Fruit fly (Drosophila melanogaster): Measurements from ENCODE around the gene Odj.

The Odj gene

dm6 chr3R:17781371-17781770 is 27.7 kb downstream of the Odj start (continued):
- peak; percentile 92 for TF ChIP-seq al (GFP tag; IDR thresholded peaks at IDR 0.05)
- no peak for TF ChIP-seq hbn (GFP tag; IDR thresholded peaks at IDR 0.05; ENCODE audit: partially characterized antibody)
- peak; percentile 57 for TF ChIP-seq ems (GFP tag; optimal IDR thresholded peaks at IDR 0.05)
- TF ChIP-seq exex (tag; optimal IDR thresholded peaks at IDR 0.05): peak; percentile 24
- peak; percentile 53 for TF ChIP-seq CG1233 (GFP tag; optimal IDR thresholded peaks at IDR 0.05)
- TF ChIP-seq CG10462 (GFP tag; optimal IDR thresholded peaks at IDR 0.05): peak; percentile 55
- no peak for TF ChIP-seq HLH4C (GFP tag; IDR thresholded peaks at IDR 0.05; ENCODE audit: partially characterized antibody)
- peak; percentile 40 for TF ChIP-seq Nf-YB (GFP tag; optimal IDR thresholded peaks at IDR 0.05)
- TF ChIP-seq B-H1 (GFP tag; IDR thresholded peaks at IDR 0.05): peak; percentile 84
- no peak for TF ChIP-seq crol (GFP tag; IDR thresholded peaks at IDR 0.05)
- peak; percentile 81 for TF ChIP-seq CG17359 (tag; optimal IDR thresholded peaks at IDR 0.05)
- peak; percentile 54 for TF ChIP-seq Atf-2 (GFP tag; optimal IDR thresholded peaks at IDR 0.05)
- peak; percentile 83 for TF ChIP-seq stc (GFP tag; IDR thresholded peaks at IDR 0.05)
- peak; percentile 72 for TF ChIP-seq CG13894 (tag; optimal IDR thresholded peaks at IDR 0.05)
- TF ChIP-seq gsb (GFP tag; IDR thresholded peaks at IDR 0.05): peak; percentile 83
- TF ChIP-seq Doc3 (GFP tag; IDR thresholded peaks at IDR 0.05; ENCODE audit: partially characterized antibody): no peak
- TF ChIP-seq Elba2 (GFP tag; optimal IDR thresholded peaks at IDR 0.05): no peak
- TF ChIP-seq CG7556 (GFP tag; optimal IDR thresholded peaks at IDR 0.05): peak; percentile 77
- TF ChIP-seq CG2678 (tag; optimal IDR thresholded peaks at IDR 0.05): peak; percentile 93
- TF ChIP-seq CG17802 (tag; optimal IDR thresholded peaks at IDR 0.05): no peak
- TF ChIP-seq CG10366 (GFP tag; IDR thresholded peaks at IDR 0.05): peak; percentile 80
- no peak for TF ChIP-seq Dip2 (GFP tag; IDR thresholded peaks at IDR 0.05)
- peak; percentile 51; the same call in 1 of the 2 replicates for TF ChIP-seq Adf1 (GFP tag; IDR thresholded peaks at IDR 0.05)
- no peak for TF ChIP-seq insv (GFP tag; optimal IDR thresholded peaks at IDR 0.05)
- no peak for TF ChIP-seq hb (GFP tag; IDR thresholded peaks at IDR 0.05; ENCODE audit: partially characterized antibody)
- TF ChIP-seq CG31365 (tag; optimal IDR thresholded peaks at IDR 0.05): peak; percentile 59
- peak; percentile 35 for TF ChIP-seq Max (GFP tag; optimal IDR thresholded peaks at IDR 0.05)
- TF ChIP-seq CG17186 (GFP tag; optimal IDR thresholded peaks at IDR 0.05): no peak
- peak; percentile 95 for TF ChIP-seq Ets65A (GFP tag)
- TF ChIP-seq Camta (GFP tag; optimal IDR thresholded peaks at IDR 0.05): peak; percentile 72
- TF ChIP-seq mld (GFP tag; IDR thresholded peaks at IDR 0.05; ENCODE audit: partially characterized antibody): no peak
- TF ChIP-seq CG18262 (tag; optimal IDR thresholded peaks at IDR 0.05): peak; percentile 87
- peak; percentile 68 for TF ChIP-seq fd96Cb (tag; optimal IDR thresholded peaks at IDR 0.05)
- no peak for TF ChIP-seq Tbp (GFP tag; optimal IDR thresholded peaks at IDR 0.05)
- no peak for TF ChIP-seq inv (GFP tag; IDR thresholded peaks at IDR 0.05; ENCODE audit: partially characterized antibody)
- TF ChIP-seq Lhr (GFP tag; optimal IDR thresholded peaks at IDR 0.05): no peak
- peak; percentile 38 for TF ChIP-seq tio (GFP tag; optimal IDR thresholded peaks at IDR 0.05)
- TF ChIP-seq sisA (GFP tag; IDR thresholded peaks at IDR 0.05): peak; percentile 80
- TF ChIP-seq CG8765 (GFP tag; IDR thresholded peaks at IDR 0.05): no peak

DNA sequence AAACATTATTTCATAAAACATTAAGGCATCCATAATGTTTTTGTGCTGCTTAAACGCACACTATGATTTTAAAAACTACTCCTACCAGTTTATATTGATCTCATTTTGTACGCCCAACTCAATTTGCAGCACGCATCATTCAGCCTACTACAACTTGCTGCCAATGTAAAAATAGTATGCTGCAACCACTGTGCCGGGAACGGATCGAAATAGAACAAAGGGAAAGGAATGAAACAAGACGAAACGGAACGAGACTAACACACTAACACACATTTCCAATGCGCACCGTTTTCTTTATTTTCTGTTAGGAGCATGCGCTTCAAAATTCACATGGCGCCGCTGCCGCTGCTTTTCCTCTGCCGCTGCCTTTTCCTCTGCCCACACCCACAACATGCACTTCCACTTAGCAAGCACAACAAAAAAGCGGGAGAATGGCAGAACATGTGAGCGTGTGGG is 32.0 kb downstream of the Odj start:
- TF ChIP-seq Ets65A (GFP tag) (peak; percentile 38), klu (GFP tag; IDR thresholded peaks at IDR 0.05) (no peak), H2.0 (GFP tag; IDR thresholded peaks at IDR 0.05) (no peak), ap (GFP tag; IDR thresholded peaks at IDR 0.05) (no peak), CG3065 (GFP tag; optimal IDR thresholded peaks at IDR 0.05) (no peak), CG15073 (GFP tag; optimal IDR thresholded peaks at IDR 0.05) (no peak), maf-S (GFP tag; optimal IDR thresholded peaks at IDR 0.05) (peak; percentile 38), Hr78 (GFP tag; optimal IDR thresholded peaks at IDR 0.05) (no peak), CG8944 (GFP tag; optimal IDR thresholded peaks at IDR 0.05) (peak; percentile 13), Rfx (GFP tag; IDR thresholded peaks at IDR 0.05) (peak; percentile 41; the same call in 1 of the 2 replicates), Abd-B (GFP tag; optimal IDR thresholded peaks at IDR 0.05) (peak; percentile 12), GATAe (GFP tag; conservative IDR thresholded peaks at IDR 0.05) (no peak), Nf-YC (tag; optimal IDR thresholded peaks at IDR 0.05) (peak; percentile 16), org-1 (GFP tag; optimal IDR thresholded peaks at IDR 0.05) (no peak), CG12236 (GFP tag; optimal IDR thresholded peaks at IDR 0.05) (no peak)
